Worm (Caenorhabditis elegans) whole organism, midembryonic: ENCODE data around the gene M117.3.
"Not testable (repeated sequence)": the region's sequence is repeated elsewhere in the genome, so short reads cannot be mapped to it uniquely, and the experiment has no call there.

ENCODE experiments used
- T22C8.4 ChIP-seq: fragments of 200-800 bp; sonication (Bioruptor generic); IDR thresholded peaks from 2 replicates; pipeline ENCODE4 v1.3.6; 2022; ENCODE audit warnings: missing genetic modification characterization, missing compliant biosample characterization
- cog-1 ChIP-seq: sonication (generic microtip); optimal IDR thresholded peaks from 2 replicates; lab custom pipeline; 2016; ENCODE audit warnings: missing genetic modification characterization, missing compliant biosample characterization
- flt-1 ChIP-seq: fragments of 200-800 bp; sonication (Bioruptor generic); IDR thresholded peaks from 2 replicates; pipeline ENCODE4 v1.3.6; 2022; ENCODE audit warnings: missing genetic modification characterization, missing compliant biosample characterization
- klf-2 ChIP-seq: fragments of 200-800 bp; sonication (Bioruptor generic); conservative IDR thresholded peaks from 2 replicates; pipeline ENCODE4 v1.3.6; 2022; ENCODE audit warnings: missing genetic modification reagents, missing genetic modification characterization, missing compliant biosample characterization
- med-1 ChIP-seq: sonication (generic microtip); optimal IDR thresholded peaks from 2 replicates; lab custom pipeline; 2017; ENCODE audit warnings: missing genetic modification characterization, mild to moderate bottlenecking, missing compliant biosample characterization, antibody characterized with exemption, missing genetic modification reagents; ENCODE audit not compliant: insufficient read depth
- ref-1 ChIP-seq: fragments of 200-800 bp; sonication (Bioruptor generic); conservative IDR thresholded peaks from 2 replicates; pipeline ENCODE4 v1.3.6; 2022; ENCODE audit warnings: missing genetic modification reagents, missing genetic modification characterization, missing compliant biosample characterization
- tab-1 ChIP-seq: fragments of 200-800 bp; sonication (Bioruptor generic); IDR thresholded peaks from 2 replicates; pipeline ENCODE4 v1.3.6; 2022; ENCODE audit warnings: missing genetic modification characterization, missing compliant biosample characterization
- ztf-23 ChIP-seq: fragments of 200-800 bp; sonication (Bioruptor generic); IDR thresholded peaks from 2 replicates; pipeline ENCODE4 v1.3.6; 2022; ENCODE audit warnings: missing genetic modification reagents, missing genetic modification characterization, missing compliant biosample characterization
- ztf-29 ChIP-seq: fragments of 200-800 bp; sonication (Bioruptor generic); IDR thresholded peaks from 2 replicates; pipeline ENCODE4 v1.3.6; 2022; ENCODE audit warnings: missing genetic modification reagents, missing genetic modification characterization, missing compliant biosample characterization

Gene M117.3

DNA sequence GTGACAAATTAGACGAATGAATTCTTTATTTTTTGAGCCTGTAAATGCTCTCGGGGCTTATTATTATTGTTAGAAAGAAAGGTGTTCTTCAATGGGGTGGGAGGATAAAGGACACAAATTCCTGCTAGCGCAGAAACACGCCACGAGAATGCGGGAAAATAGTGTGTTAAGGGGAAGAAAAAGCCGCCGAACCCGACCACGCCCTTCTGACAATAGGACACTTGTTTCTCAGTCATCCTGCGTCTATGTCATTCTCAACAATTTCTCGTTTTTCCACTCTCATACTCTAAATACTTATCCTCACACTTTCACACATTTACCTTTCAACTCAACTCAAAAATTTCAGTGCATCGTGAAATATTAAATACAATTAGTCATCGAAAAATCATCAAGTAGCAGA is 8.1 kb upstream of the M117.3 start, which contains the start of gene M117.1:
TSS of gene M117.1 (plus strand) at position 347 of the 400 bp plus-strand sequence.
- TF ChIP-seq tab-1 (GFP tag; lab: Robert Waterston, UW): no peak
- TF ChIP-seq ztf-29: no peak
- TF ChIP-seq flt-1: no peak
- no peak for TF ChIP-seq klf-2

DNA sequence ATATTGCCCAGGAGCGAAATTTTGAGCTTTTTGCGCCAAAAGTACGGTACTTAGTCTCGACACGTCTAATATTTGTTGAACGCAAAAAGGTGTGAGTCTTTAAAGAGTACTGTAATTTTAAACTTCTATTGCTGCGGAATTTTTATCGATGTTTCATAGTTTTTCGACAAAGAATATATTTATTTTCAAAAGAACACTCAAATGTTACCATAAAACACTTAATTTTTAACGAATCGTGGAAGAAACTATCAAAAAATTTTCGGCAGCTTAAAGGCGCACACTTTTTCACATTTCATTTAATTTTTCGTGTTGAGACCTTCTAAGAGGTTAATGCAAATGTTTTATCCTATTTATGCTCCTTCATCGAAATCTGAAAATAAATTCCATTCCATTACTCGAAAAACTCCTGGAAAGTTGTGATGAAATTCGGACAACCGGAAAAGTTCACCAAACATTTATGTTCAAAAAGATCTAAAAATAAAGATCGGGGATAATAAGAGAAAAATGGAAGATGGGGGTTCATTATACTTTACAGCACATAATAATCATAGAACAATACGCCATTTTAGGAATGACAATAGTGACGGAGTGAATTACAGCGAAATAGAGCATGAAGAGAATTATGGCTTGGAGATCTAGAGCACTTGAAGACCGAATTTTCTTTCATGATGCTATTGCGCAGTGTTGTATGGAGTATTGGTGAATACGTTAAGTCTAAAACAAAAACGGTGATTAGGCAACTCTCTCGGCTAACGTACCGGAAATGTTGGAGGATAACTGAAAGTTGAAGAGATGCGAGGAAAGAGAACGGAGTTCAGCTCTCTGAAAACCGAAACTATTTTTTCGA is 1.7 kb upstream of the M117.3 start:
- TF ChIP-seq flt-1 (no peak), ref-1 (GFP tag; lab: Robert Waterston, UW) (no peak), med-1 (GFP tag; lab: Kevin White, UChicago) (no peak)

DNA sequence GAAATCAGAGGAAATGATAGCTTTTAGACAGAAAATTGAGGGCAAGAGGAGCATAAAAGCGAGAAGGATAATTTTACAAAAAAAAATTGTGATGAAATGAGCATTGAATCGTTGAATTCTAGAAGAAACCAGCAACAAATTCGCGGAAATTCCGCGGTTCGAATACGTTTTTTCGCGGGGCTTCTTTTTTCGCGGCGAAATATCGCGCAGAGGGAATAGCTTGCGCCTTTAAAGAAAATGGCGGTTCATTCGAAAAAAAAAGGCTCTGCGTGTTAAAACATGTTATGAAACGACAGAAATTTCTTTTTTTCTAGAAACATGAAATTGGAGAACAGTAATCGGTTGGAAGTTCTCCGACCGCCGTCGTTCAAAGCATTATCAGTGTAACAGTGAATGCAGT is 448 bp downstream of the M117.3 start:
- TF ChIP-seq ref-1 (GFP tag; lab: Robert Waterston, UW) (no peak), T22C8.4 (no peak), tab-1 (GFP tag; lab: Robert Waterston, UW) (no peak), flt-1 (no peak), klf-2 (no peak), ztf-23 (GFP tag; lab: Robert Waterston, UW) (no peak), med-1 (GFP tag; lab: Kevin White, UChicago) (no peak), ztf-29 (no peak), cog-1 (tag; lab: Kevin White, UChicago) (no peak)

DNA sequence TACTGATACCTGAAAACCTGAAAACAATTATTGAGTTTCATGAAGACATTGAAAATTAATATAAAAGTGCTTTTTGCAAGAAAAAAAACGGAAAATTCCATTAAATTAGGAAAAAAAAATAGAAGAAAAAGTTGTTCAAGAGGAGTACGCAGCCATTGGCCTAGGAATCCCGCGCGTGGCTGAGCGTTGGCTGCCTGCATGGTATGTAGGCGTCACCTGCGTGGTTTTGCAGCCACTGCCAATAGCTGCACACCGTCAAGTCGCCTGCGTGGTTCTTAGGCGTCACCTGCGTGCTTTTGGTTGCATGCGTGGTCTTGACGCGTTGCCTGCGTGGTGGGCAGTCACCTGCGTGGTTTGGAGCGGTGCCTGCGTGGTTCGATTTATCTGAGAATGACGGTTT is 6.0 kb downstream of the M117.3 start, which contains the start of gene M117.6:
TSS of gene M117.6 (minus strand) at position 101 of the 400 bp plus-strand sequence.
- TF ChIP-seq klf-2; ztf-23 (GFP tag; lab: Robert Waterston, UW); ztf-29: not testable (repeated sequence)

DNA sequence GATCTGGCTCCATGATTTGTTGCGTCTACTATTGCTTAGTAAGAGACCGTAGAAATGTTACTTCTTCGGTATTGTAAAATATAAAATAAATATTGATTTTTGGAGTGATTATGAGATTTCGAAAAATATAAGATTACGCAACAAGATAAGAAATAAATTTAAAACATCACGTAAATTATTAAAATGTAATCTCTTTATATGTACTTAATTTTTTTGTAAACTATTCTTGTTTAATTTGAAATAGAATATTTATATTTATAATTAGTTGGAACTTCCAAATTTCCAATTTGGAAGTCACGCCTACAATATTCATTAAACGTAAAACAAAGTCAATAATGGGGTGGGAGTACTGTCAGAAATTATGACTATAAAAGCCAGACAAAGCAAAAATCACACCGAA is 11.4 kb downstream of the M117.3 start, which contains the start of gene M117.4:
TSS of gene M117.4 (minus strand) at position 101 of the 400 bp plus-strand sequence.
- TF ChIP-seq ztf-29 (no peak), ref-1 (GFP tag; lab: Robert Waterston, UW) (no peak), klf-2 (no peak), tab-1 (GFP tag; lab: Robert Waterston, UW) (no peak)

DNA sequence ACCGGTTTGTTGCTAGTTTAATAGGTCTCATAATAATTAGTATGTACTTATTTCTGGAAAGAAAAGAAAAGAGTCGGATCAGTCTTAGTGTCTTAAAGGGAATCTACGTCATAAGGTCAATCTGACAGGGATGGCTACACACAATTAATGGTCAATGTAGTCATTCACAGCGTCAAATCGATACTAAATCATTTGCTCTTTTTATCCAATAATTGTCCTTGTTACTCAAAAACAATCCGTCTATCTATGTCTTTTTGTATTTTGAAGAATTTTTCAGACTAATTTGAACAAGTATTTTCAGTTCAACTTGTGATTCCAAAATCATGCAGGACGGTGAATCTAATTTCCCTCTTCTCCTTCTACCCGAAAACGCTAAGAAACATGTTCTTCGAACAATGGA is 16.7 kb downstream of the M117.3 start, which contains the start of gene fbxb-3:
TSS of gene fbxb-3 (plus strand) at position 301 of the 400 bp plus-strand sequence.
- TF ChIP-seq flt-1 (no peak), ref-1 (GFP tag; lab: Robert Waterston, UW) (no peak), tab-1 (GFP tag; lab: Robert Waterston, UW) (no peak), ztf-29 (no peak), T22C8.4 (no peak), med-1 (GFP tag; lab: Kevin White, UChicago) (no peak), ztf-23 (GFP tag; lab: Robert Waterston, UW) (no peak), klf-2 (no peak)

DNA sequence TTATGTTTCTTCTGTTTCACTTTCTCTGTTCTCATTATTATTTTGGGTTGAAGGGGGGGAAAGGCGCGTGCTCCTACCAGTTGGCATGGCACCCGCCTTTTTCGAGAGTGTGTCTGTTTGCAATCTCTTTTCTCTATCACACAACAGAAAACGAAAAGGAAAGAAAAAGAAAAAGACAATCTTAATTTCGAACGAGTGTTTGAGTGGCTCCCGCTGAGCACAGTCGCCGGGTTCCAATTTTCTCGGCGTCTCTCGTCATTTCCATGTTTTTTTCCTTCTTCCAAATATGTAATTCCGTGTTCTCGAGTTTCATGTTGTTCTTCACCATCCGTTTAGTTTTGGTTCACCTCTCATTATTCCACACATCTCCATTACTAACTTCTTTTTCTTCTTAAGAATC is 20.1 kb downstream of the M117.3 start, which contains the start of gene F38H4.3:
TSS of gene F38H4.3 (plus strand) at position 301 of the 400 bp plus-strand sequence.
- no peak for TF ChIP-seq tab-1 (GFP tag; lab: Robert Waterston, UW)

DNA sequence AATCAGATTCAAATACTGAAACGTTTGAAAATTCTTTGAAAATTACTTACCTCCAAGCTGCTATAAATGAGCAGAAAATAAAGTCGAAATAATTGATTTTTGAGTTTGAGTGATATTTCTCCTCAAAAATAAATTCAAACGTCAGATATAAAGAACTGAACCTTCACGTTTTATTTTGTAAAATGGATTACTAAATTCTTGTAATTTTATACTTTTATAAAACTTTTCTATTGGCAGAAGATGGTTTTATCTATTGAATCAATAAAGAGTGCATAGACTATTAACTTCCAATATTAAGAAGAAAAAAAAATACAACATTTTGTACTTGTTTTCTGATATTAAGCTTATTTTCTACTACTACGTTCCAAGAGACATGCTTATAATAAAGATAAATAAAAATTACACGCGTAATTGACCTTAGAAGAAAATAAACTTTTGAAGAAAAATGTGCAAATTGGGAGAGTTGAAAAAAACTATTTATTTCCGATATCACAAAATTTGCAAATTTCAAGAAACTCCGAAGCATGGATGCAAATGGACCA is 25.8 kb downstream of the M117.3 start, which contains the start of the genes F38H4.6 and F38H4.4:
TSS of gene F38H4.6 (minus strand) at position 101 of the 542 bp plus-strand sequence.
TSS of gene F38H4.4 (plus strand) at position 492 of the 542 bp plus-strand sequence.
- TF ChIP-seq ref-1 (GFP tag; lab: Robert Waterston, UW) (no peak), klf-2 (no peak), ztf-29 (no peak), tab-1 (GFP tag; lab: Robert Waterston, UW) (no peak), cog-1 (tag; lab: Kevin White, UChicago) (no peak), ztf-23 (GFP tag; lab: Robert Waterston, UW) (no peak), T22C8.4 (no peak), flt-1 (no peak), med-1 (GFP tag; lab: Kevin White, UChicago) (no peak)

DNA sequence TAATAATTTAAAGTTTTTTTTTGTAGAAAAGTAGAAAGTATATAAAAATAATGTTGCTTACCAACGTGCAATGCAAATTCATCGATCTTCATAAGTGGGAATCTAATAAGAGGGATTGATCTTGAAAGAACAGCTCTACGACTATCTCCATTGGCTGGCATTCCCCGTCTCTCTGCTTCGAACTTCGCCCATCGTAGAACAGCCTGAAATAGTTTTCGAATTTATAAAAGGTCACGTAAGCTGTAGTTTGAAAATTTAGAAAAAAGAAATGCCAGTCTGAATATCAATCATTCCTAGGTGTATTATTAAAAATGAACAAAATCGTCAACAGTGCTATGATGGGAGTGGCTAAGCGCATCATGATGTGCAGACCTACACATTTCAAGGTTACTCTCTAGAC is 29.9 kb downstream of the M117.3 start, which contains the start of gene F38H4.5:
TSS of gene F38H4.5 (plus strand) at position 301 of the 400 bp plus-strand sequence.
- TF ChIP-seq med-1 (GFP tag; lab: Kevin White, UChicago): no peak
- TF ChIP-seq tab-1 (GFP tag; lab: Robert Waterston, UW): no peak
- TF ChIP-seq cog-1 (tag; lab: Kevin White, UChicago): no peak
- no peak for TF ChIP-seq ztf-29
- no peak for TF ChIP-seq ref-1 (GFP tag; lab: Robert Waterston, UW)
- no peak for TF ChIP-seq flt-1
- TF ChIP-seq T22C8.4: no peak
- TF ChIP-seq klf-2: no peak
- no peak for TF ChIP-seq ztf-23 (GFP tag; lab: Robert Waterston, UW)

DNA sequence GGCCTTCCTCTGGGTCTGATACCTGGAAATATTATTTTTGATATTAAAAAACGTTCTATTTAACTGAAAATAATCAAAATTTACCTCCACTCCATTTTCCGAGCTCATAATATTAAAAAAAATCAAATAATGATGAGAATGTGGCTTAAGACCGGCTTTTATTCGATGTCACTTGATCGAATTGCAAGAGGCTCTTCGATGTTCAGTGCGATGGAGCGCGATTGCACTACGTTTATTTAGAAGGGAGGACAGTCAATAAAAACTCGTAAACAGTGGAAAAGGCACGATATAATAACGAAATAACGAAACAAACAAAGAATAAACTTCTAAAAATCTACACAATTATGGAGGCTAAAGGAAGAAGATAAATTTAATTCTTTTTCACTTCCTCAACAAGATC is 32.8 kb downstream of the M117.3 start, which contains the start of gene tag-30:
TSS of gene tag-30 (minus strand) at position 383 of the 400 bp plus-strand sequence.
- no peak for TF ChIP-seq med-1 (GFP tag; lab: Kevin White, UChicago)
- no peak for TF ChIP-seq flt-1
- no peak for TF ChIP-seq tab-1 (GFP tag; lab: Robert Waterston, UW)
- no peak for TF ChIP-seq ztf-23 (GFP tag; lab: Robert Waterston, UW)
- TF ChIP-seq ref-1 (GFP tag; lab: Robert Waterston, UW): no peak
- no peak for TF ChIP-seq klf-2
- no peak for TF ChIP-seq ztf-29
- TF ChIP-seq cog-1 (tag; lab: Kevin White, UChicago): no peak
- no peak for TF ChIP-seq T22C8.4
